Fruit fly (Drosophila melanogaster) ovary, adult (tissue): ENCODE results near the gene lectin-22C.

Source experiments
- CG17801 ChIP-seq: fragments of 200-800 bp; optimal IDR thresholded peaks from 2 replicates; lab custom pipeline; 2019; ENCODE audit warnings: missing biosample characterization, mild to moderate bottlenecking, missing genetic modification characterization, moderate library complexity; ENCODE audit not compliant: partially characterized antibody

Gene lectin-22C

DNA sequence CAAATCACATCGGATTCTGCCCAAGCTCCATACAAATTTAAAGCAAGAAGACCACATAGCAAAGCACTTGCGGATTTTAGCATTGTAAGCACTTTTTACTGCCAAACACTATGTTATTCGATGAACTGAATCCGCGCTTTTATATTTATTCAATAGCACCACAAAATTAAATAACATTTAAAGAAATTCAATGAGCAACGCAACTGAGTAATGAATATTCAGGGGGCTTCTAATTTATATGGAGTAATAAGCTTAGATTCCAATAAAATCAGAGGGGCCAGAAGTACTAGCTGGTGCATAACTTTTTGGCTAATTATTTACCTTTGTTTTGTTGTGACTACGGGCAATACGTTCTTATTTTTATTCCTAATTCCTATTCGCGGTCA lies at the start of gene lectin-22C:
lectin-22C (minus strand) TSS at position 101 of the 386 bp plus-strand sequence.
- TF ChIP-seq CG17801 = no peak

DNA sequence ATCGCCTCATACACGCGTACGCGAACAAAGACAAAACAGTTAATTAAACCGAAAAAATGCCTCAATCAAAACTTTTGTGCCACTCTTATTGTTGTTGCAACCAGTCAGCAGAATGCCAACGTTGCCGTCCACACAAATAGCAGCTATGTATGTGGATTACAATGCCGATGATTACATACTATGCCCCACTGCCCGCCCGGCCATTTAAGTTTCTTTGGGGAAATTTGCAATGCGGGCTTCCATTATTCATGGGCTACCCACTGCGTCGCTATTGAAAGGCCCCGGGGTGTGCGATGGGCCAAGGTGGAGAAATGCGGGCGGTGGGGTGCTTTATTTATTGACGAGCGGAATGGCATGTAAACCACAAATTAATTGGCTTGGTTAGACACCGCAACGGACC lies 47.3 kb upstream of the lectin-22C start:
- no peak for TF ChIP-seq CG17801

DNA sequence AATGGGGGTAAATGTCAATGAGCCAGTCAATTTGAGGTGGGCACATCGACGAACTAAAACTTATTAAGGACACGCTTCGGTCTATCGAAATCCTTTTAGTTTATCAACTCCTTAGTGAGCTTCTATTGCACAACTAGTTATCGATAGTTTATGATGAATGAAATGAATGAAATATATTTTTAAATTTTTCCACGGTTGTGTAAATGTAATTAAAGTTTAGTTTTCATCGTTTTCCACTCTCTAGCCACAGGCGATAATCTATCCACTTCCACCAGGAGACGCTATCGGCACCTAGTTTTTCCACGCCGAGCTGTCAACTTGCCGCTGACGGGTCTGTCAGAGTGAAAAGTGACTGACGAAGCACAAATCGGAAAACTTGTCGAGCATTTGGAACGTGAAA lies 42.6 kb upstream of the lectin-22C start, which contains the start of gene CG12674:
CG12674 (plus strand) TSS at position 301 of the 400 bp plus-strand sequence.
- no peak for TF ChIP-seq CG17801

DNA sequence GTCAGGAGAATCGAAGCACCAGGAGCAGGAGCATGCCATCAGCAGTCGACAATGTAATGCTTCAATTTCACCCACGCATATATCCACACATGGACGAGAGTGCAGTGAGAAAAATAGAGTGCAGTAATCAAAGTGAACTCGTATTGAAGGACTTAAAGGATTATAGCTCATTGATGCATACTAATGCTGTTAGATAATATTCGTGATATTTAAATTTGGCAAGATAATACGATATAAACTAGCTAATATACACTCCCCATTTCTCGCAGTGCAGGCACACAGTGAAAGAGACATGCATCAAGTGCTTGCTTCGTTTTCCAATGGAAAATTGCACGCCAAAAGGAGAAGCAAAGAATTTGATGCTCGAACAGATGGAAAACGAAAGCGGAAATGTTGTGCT lies 35.9 kb upstream of the lectin-22C start:
- no peak for TF ChIP-seq CG17801

DNA sequence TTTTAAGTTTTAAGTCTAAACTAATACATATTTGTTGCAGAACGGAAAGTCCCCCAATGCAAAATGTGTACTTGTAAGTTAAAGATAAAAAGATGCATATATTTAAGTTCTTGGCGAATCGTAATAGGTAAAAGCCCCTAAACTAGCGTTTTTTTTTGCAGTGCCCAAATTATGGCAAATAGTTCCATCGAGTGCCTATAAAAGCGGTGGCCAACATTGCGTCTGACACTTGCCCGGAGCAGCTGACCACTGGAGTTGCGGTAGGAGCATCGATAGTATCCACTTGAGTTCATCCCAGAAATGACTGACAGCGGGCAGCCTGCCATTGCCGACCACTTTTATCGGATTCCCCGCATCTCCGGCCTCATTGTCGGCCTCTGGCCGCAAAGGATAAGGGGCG lies 17.2 kb upstream of the lectin-22C start, which contains the start of gene Or22c:
Or22c (plus strand) TSS at position 301 of the 400 bp plus-strand sequence.
- TF ChIP-seq CG17801 = no peak

DNA sequence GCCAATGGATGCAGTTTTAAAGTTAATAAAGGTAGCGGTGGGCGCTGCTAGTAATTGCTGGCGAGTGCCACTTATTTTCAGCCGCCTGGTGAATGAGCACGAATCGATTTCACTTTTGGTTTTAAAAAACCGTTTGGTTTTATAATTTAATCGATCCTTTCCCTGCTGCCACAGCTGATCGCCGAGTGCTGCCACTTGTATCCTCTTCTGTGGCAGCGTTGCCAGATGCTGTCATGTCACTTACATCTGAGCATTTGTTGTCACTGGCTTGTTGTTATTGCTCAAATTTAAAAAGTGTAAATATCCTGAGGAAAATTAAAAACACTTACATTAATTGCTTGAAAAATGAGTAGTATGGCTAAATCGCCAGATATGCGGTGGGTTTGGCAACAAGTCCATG lies 8.2 kb upstream of the lectin-22C start, which contains the start of gene Kebab:
Kebab (plus strand) TSS at position 230 of the 400 bp plus-strand sequence.
- no peak for TF ChIP-seq CG17801

DNA sequence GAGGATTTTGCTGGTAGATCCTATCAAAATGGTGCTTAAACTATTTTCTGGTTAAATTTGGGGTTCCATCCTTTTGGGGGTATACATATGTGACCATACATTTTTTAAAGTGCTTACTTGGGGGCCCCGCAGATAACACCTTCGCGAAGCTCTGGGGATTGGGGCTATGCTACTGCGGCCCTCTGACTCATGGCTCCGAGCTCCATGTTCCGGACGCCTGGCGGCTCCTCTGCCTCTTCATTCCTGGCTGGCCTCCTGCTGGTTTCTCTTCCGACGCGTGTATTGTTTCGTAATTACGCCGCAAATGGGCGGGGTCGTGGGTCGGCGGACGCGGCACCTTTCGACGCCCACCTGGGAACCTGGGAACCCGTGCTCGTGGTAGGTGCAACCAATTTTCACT lies 7.8 kb upstream of the lectin-22C start:
- TF ChIP-seq CG17801 = no peak

DNA sequence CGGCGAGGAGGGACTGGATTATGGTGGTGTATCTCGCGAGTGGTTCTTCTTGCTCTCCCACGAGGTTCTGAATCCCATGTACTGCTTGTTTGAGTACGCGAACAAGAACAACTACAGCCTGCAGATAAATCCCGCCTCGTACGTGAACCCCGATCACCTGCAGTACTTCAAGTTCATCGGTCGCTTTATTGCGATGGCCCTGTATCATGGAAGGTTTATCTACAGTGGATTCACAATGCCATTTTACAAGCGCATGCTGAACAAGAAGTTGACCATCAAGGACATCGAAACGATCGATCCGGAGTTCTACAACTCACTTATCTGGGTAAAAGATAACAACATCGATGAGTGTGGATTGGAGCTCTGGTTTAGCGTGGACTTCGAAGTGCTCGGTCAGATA lies 5.0 kb upstream of the lectin-22C start:
- no peak for TF ChIP-seq CG17801

DNA sequence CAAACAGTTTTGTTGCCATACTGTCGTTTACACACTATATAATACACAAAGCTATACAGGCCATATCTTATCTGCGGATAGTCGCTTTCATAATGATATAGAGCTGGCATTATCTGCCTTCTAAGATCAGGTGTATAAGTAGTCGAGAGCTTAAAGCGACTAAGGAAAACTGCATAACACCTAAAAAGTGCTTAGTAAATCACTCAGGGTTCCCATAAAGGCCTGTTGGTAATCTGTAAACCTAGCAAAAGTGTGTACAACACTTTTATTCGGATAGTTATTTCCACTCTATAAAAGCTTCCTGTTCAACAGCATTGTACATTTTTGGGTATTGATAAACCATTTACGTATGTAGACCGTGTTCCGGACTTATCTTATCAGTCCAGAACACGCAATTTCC lies 2.4 kb upstream of the lectin-22C start:
- no peak for TF ChIP-seq CG17801

DNA sequence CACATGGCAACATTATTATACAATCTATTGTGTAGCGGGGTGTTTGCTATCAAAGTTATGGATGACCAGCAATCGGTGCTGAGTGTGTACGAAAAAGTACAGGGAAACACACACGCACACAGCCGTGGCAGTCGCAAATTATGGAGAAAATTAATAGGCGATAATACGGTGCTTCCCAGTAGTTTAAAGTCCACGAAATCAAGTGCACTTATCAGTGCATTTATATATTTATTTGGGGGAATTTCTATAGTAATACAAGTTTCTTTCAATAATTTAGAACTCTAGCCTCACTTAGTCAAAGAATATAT lies 1.8 kb upstream of the lectin-22C start:
- TF ChIP-seq CG17801 = no peak

DNA sequence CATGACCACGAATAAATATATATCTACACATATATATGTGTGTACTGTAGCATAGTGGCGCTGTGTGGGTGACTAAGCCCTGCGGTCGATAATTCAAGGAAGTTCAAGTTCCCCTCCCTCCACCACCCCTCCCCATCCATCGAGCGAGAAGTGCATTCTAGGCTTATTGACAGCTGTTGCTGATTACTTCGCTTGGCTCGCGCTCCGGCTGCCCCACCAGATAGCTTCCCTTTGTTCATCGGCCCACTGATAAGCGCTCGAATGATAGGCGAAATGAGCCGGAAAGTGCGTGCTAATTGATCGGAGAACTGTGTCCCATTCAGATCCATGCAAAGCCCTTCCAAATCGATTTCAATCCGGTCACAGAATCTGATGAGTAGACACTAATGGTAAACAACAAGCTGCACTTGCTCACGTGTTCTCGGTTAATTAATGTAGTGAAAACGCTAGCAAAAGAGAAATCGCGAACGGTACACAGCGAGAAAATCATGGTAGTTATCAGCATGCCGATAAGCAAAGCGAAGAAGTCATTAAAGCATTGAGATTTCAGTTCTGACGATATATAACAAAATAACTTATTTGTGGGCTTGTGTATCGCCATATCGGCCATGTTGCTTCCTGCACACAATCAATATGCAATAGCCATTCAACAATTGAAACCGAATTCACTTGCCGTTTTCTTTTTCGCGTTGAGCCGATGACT lies 1.3 kb upstream of the lectin-22C start:
- TF ChIP-seq CG17801 = peak; percentile 33

DNA sequence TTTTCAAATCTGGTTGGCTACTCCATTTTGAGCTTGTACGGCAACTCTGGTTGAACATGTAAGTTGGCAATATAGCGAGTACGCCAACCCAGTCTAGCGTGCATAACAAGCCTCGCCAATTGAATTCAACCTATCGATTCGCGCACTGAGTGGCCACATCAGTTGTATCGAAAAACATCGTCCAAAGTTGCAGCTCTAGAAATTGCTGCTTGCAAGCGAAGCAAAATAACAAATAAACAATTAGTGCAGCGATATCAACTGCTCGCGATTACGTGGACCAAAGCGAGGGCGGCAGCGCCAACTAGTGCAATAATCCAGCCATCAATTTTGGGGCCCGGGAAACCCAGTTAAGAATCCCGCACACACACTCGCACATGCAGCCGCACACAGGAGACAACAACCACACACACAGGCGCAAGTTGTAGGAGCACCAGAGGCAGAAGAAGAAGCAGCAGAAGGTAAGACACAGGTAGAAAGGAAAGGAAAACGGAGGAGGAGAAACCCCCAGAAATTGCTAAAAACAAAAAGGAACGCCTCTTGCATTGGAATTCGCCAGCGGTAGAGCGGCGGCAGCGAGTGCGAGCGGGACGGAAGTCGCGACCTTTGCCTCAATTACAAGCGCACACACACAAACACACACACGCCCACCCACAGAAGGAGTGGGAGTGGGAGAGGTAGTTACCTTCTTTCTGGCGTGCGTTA lies 637 bp upstream of the lectin-22C start:
- peak; percentile 14 for TF ChIP-seq CG17801

DNA sequence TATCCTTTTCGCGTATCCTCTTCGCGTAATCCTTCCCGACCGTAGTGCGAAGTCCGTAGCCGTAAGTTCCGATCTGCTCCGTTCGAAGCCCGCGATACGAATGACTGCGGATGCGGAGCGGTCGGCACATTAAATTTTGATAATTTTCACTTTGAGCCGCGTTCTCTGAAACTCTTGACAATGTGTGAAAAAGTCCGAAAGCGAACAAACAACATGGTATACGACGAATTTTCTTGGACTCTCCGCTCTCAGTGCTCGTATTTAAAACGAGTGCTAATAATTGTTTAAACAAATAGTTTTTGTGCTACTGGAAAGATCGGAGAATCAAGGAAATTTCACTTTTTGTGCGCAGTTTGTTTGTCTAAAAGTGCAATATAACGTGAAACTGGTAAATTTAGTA lies 1.1 kb downstream of the lectin-22C start, which contains the start of gene CG42296:
CG42296 (minus strand) TSS at position 101 of the 400 bp plus-strand sequence.
- no peak for TF ChIP-seq CG17801

DNA sequence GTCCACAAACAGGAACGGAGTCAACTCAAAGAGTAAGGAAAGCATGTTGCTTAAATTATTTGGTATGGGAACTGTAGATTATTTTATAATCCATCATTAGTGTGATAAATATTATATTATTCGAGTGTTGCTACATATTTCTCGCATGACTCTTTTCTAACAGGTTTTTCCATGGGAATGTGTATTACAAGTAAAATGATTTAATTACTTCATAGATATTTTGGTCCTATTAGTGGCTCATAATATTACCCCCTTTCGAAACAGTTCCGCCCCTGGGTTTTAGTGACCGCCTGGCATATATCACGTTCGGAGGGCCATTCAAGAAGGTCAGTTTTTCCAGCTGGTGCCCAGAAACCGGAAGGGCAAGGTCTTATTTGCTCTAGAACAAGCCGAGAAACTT lies 5.0 kb downstream of the lectin-22C start:
- peak; percentile 34 for TF ChIP-seq CG17801

DNA sequence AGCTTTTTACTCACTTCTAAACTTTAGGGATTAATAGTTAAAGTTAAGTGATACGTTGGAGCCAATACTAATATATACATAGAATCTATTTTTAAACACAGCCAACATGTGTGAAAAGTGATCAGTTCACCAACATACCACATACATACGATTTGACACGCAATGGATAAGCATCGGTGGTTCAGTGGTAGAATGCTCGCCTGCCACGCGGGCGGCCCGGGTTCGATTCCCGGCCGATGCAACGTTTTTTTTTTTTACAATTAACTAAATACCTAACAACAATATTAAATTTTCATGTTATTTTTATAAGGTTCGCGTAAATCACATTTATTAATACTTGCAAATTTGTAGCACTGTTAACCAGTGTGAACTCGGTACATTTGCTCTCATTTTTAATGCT lies 5.5 kb downstream of the lectin-22C start:
- TF ChIP-seq CG17801 = no peak

DNA sequence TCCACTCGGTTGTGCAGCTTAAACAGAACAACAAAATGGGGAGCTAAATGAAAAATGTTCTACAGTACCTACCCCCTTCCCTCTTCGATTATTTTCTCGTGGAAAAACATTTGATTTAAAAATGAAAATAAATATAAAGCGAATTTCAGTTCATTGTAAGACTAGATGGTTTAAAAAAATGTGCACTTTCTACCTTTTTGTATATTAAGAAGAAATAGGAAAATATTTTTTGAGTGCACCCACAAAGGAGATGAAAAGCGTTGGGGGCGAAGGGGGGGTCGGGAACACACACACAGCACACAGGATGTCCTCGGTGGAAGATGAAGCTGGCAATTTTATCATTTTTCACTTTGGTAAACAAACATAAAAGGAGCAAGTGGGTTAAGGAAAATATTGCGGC lies 14.2 kb downstream of the lectin-22C start:
- no peak for TF ChIP-seq CG17801

DNA sequence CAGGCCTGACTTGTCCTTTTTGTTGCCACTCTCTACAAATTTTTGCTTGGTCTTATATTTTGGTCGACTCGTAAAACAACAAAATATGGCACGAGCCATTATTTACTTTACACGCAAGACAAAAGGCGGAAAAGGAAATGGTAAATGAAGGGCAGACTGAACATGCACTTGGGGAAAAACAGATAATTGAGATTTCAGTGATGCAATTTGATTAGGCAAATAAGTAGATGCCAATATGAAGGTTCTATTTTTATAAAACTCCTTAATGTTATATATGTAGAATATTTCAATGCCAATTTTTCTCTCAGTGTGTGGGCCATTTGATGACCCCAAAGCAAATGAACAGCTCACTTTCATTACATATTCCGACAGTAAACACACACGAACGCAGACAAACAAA lies 21.9 kb downstream of the lectin-22C start:
- no peak for TF ChIP-seq CG17801

DNA sequence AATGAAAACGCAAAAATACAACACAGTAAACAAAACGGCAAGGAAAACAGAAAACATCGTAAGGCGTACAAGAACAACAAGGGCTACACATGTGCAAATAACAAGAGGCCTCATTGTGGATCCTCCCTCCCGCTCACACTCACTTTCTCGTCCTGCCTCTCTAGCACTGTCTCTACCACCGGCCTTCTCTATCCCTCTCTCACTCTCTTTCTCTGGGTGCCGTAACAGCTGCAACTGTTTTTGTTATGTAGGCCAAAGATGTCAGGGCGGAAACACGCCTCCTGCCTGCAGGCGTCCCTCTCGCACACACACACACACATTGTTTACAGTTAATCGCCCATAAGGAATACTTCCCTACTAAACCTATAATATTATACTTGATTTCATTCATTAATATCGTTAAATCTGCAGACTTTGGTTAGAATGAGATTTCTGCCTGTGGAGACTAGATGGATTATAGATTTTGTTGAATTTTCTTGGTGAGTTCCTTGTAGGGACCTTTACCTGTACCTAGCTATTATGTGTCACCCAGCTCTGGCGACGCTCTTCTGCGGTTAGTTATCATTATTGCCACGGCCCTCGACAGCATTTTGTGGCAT lies 23.1 kb downstream of the lectin-22C start:
- no peak for TF ChIP-seq CG17801
